Fruit fly (Drosophila melanogaster) whole organism, embryonic: ENCODE data around the gene CG46387.

Experiments used
- Bgb ChIP-seq: fragments of 200-800 bp; sonication (Bioruptor generic); IDR thresholded peaks from 2 replicates; pipeline ENCODE4 v1.3.6; 2022; ENCODE audit warnings: missing biosample characterization, missing genetic modification characterization; ENCODE audit not compliant: partially characterized antibody
- C15 ChIP-seq: fragments of 200-800 bp; sonication (Bioruptor generic); IDR thresholded peaks from 3 replicates; pipeline ENCODE4 v1.3.6; 2022; ENCODE audit warnings: missing biosample characterization, missing genetic modification characterization
- CG10147 ChIP-seq: fragments of 200-800 bp; sonication (Bioruptor generic); optimal IDR thresholded peaks from 2 replicates; lab custom pipeline; 2019; ENCODE audit warnings: missing biosample characterization, mild to moderate bottlenecking, missing genetic modification characterization, moderate library complexity
- CG11456 ChIP-seq: fragments of 200-800 bp; sonication (Bioruptor generic); IDR thresholded peaks from 3 replicates; pipeline ENCODE4 v1.3.6; 2022; ENCODE audit warnings: missing biosample characterization, missing genetic modification characterization
- CG11696 ChIP-seq: fragments of 200-800 bp; sonication (Bioruptor generic); IDR thresholded peaks from 2 replicates; pipeline ENCODE4 v1.3.6; 2022; ENCODE audit warnings: missing biosample characterization, missing genetic modification characterization
- CG12744 ChIP-seq: fragments of 200-800 bp; sonication (Bioruptor generic); optimal IDR thresholded peaks from 2 replicates; lab custom pipeline; 2016; ENCODE audit warnings: missing biosample characterization, missing genetic modification characterization
- CG15011 ChIP-seq: fragments of 200-800 bp; sonication (Bioruptor generic); optimal IDR thresholded peaks from 3 replicates; lab custom pipeline; 2018; ENCODE audit warnings: missing biosample characterization, mild to moderate bottlenecking, missing genetic modification characterization
- CG15514 ChIP-seq: fragments of 200-800 bp; sonication (Bioruptor generic); optimal IDR thresholded peaks from 3 replicates; lab custom pipeline; 2017; ENCODE audit warnings: missing biosample characterization, missing genetic modification characterization, mild to moderate bottlenecking, moderate library complexity, missing genetic modification reagents
- CG17328 ChIP-seq: fragments of 200-800 bp; sonication (Bioruptor generic); IDR thresholded peaks from 2 replicates; pipeline ENCODE4 v1.3.6; 2022; ENCODE audit warnings: missing biosample characterization, missing genetic modification characterization
- CG18011 ChIP-seq: fragments of 200-800 bp; sonication (Bioruptor generic); optimal IDR thresholded peaks from 2 replicates; lab custom pipeline; 2017; ENCODE audit warnings: missing biosample characterization, missing genetic modification characterization, mild to moderate bottlenecking, moderate library complexity, missing genotype
- CG18262 ChIP-seq: fragments of 200-800 bp; optimal IDR thresholded peaks from 3 replicates; lab custom pipeline; 2019; ENCODE audit warnings: missing biosample characterization, mild to moderate bottlenecking, missing genetic modification characterization, moderate library complexity
- CG2678 ChIP-seq: fragments of 200-800 bp; sonication (Bioruptor generic); optimal IDR thresholded peaks from 3 replicates; lab custom pipeline; 2019; ENCODE audit warnings: missing biosample characterization, mild to moderate bottlenecking, missing genetic modification characterization, moderate library complexity
- CG31365 ChIP-seq: fragments of 200-800 bp; sonication (Bioruptor generic); optimal IDR thresholded peaks from 2 replicates; lab custom pipeline; 2018; ENCODE audit warnings: missing biosample characterization, mild to moderate bottlenecking, missing genetic modification characterization
- CG4820 ChIP-seq: fragments of 200-800 bp; sonication (Bioruptor generic); optimal IDR thresholded peaks from 3 replicates; lab custom pipeline; 2016; ENCODE audit warnings: missing biosample characterization, missing genetic modification characterization
- CG6683 ChIP-seq: fragments of 200-800 bp; sonication (Bioruptor generic); optimal IDR thresholded peaks from 2 replicates; lab custom pipeline; 2017; ENCODE audit warnings: missing biosample characterization, mild to moderate bottlenecking, missing genetic modification characterization, missing genetic modification reagents
- CG6813 ChIP-seq: fragments of 200-800 bp; sonication (Bioruptor generic); optimal IDR thresholded peaks from 2 replicates; lab custom pipeline; 2017; ENCODE audit warnings: missing biosample characterization, missing genetic modification characterization, mild to moderate bottlenecking, moderate library complexity, missing genetic modification reagents
- CG6854 ChIP-seq: fragments of 200-800 bp; sonication (Bioruptor generic); optimal IDR thresholded peaks from 3 replicates; lab custom pipeline; 2017; ENCODE audit warnings: missing biosample characterization, mild to moderate bottlenecking, missing genetic modification characterization
- CG7357 ChIP-seq: fragments of 200-800 bp; sonication (Bioruptor generic); IDR thresholded peaks from 3 replicates; pipeline ENCODE4 v1.3.6; 2022; ENCODE audit warnings: missing biosample characterization, missing genetic modification characterization
- CG7987 ChIP-seq: fragments of 200-800 bp; sonication (Bioruptor generic); optimal IDR thresholded peaks from 2 replicates; lab custom pipeline; 2018; ENCODE audit warnings: missing biosample characterization, mild to moderate bottlenecking, missing genetic modification characterization, moderate library complexity
- Doc3 ChIP-seq: fragments of 200-800 bp; sonication (Bioruptor generic); IDR thresholded peaks from 3 replicates; pipeline ENCODE4 v1.3.6; 2022; ENCODE audit warnings: missing biosample characterization, missing genetic modification characterization; ENCODE audit not compliant: partially characterized antibody
- Hmr ChIP-seq: fragments of 200-800 bp; sonication (Bioruptor generic); optimal IDR thresholded peaks from 3 replicates; lab custom pipeline; 2017; ENCODE audit warnings: mild to moderate bottlenecking, missing biosample characterization, missing genetic modification reagents, missing genetic modification characterization
- Hr78 ChIP-seq, 2 experiments: fragments of 200-800 bp in 1 of 2; fragments of >200 bp in 1 of 2; sonication (Bioruptor generic) in 1 of 2; optimal IDR thresholded peaks; 2 replicates each; lab custom pipeline; 2017 to 2019; ENCODE audit warnings: missing biosample characterization in 2 of 2, missing genetic modification characterization in 2 of 2, mild to moderate bottlenecking in 1 of 2, moderate library complexity in 1 of 2
- Kr ChIP-seq: fragments of 200-800 bp; sonication (Bioruptor generic); optimal IDR thresholded peaks from 2 replicates; lab custom pipeline; 2017; ENCODE audit warnings: missing biosample characterization, mild to moderate bottlenecking, missing genetic modification characterization
- Myb ChIP-seq: fragments of 200-800 bp; sonication (Bioruptor generic); optimal IDR thresholded peaks from 2 replicates; lab custom pipeline; 2016; ENCODE audit warnings: missing biosample characterization, missing genetic modification characterization
- Nf-YA ChIP-seq: fragments of 200-800 bp; sonication (Bioruptor generic); IDR thresholded peaks from 2 replicates; pipeline ENCODE4 v1.3.6; 2022; ENCODE audit warnings: missing biosample characterization, missing genetic modification characterization
- Nf-YB ChIP-seq: fragments of 200-800 bp; sonication (Bioruptor generic); optimal IDR thresholded peaks from 3 replicates; lab custom pipeline; 2019; ENCODE audit warnings: missing biosample characterization, mild to moderate bottlenecking, missing genetic modification characterization, moderate library complexity
- Oaz ChIP-seq: fragments of 200-800 bp; sonication (Bioruptor generic); IDR thresholded peaks from 2 replicates; pipeline ENCODE4 v1.3.6; 2022; ENCODE audit warnings: missing biosample characterization, missing genetic modification characterization
- Spps ChIP-seq: fragments of 200-800 bp; sonication (Bioruptor generic); optimal IDR thresholded peaks from 2 replicates; lab custom pipeline; 2018; ENCODE audit warnings: missing biosample characterization, mild to moderate bottlenecking, missing genetic modification characterization
- Sry-δ ChIP-seq: fragments of 200-800 bp; sonication (Bioruptor generic); optimal IDR thresholded peaks from 2 replicates; lab custom pipeline; 2016; ENCODE audit warnings: missing biosample characterization, missing genetic modification characterization
- abd-A ChIP-seq: fragments of 200-800 bp; sonication (Bioruptor generic); optimal IDR thresholded peaks from 3 replicates; lab custom pipeline; 2019; ENCODE audit warnings: missing biosample characterization, mild to moderate bottlenecking, missing genetic modification characterization, moderate library complexity
- ase ChIP-seq: fragments of 200-800 bp; sonication (Bioruptor generic); IDR thresholded peaks from 3 replicates; pipeline ENCODE4 v1.3.6; 2022; ENCODE audit warnings: missing biosample characterization, missing genetic modification characterization
- cato ChIP-seq: fragments of 200-800 bp; sonication (Bioruptor generic); optimal IDR thresholded peaks from 2 replicates; lab custom pipeline; 2016; ENCODE audit warnings: missing biosample characterization, missing genetic modification characterization, borderline replicate concordance
- danr ChIP-seq: fragments of 200-800 bp; sonication (Bioruptor generic); IDR thresholded peaks from 2 replicates; pipeline ENCODE4 v1.3.6; 2022; ENCODE audit warnings: missing biosample characterization, missing genetic modification characterization
- fu2 ChIP-seq: fragments of 200-800 bp; sonication (Bioruptor generic); optimal IDR thresholded peaks from 2 replicates; lab custom pipeline; 2016; ENCODE audit warnings: missing biosample characterization, missing genetic modification characterization
- gem ChIP-seq: fragments of 200-800 bp; sonication (Bioruptor generic); optimal IDR thresholded peaks from 2 replicates; lab custom pipeline; 2019; ENCODE audit warnings: missing biosample characterization, mild to moderate bottlenecking, missing genetic modification characterization, moderate library complexity
- ham ChIP-seq: fragments of 200-800 bp; sonication (Bioruptor generic); IDR thresholded peaks from 2 replicates; pipeline ENCODE4 v1.3.6; 2022; ENCODE audit warnings: missing biosample characterization, missing genetic modification characterization
- hb ChIP-seq: fragments of 200-800 bp; sonication (Bioruptor generic); IDR thresholded peaks from 3 replicates; pipeline ENCODE4 v1.3.6; 2022; ENCODE audit warnings: missing biosample characterization, missing genetic modification characterization; ENCODE audit not compliant: partially characterized antibody
- her ChIP-seq: fragments of 200-800 bp; sonication (Bioruptor generic); optimal IDR thresholded peaks from 2 replicates; lab custom pipeline; 2016; ENCODE audit warnings: missing biosample characterization, missing genetic modification characterization
- jing ChIP-seq: fragments of 200-800 bp; sonication (Bioruptor generic); optimal IDR thresholded peaks from 2 replicates; lab custom pipeline; 2018; ENCODE audit warnings: missing biosample characterization, mild to moderate bottlenecking, missing genetic modification characterization
- knrl ChIP-seq: fragments of 200-800 bp; sonication (Bioruptor generic); IDR thresholded peaks from 3 replicates; pipeline ENCODE4 v1.3.6; 2022; ENCODE audit warnings: missing biosample characterization, missing genetic modification characterization; ENCODE audit not compliant: partially characterized antibody
- mld ChIP-seq: fragments of 200-800 bp; sonication (Bioruptor generic); IDR thresholded peaks from 3 replicates; pipeline ENCODE4 v1.3.6; 2022; ENCODE audit warnings: missing biosample characterization, missing genetic modification characterization; ENCODE audit not compliant: partially characterized antibody
- nau ChIP-seq: fragments of 200-800 bp; sonication (Bioruptor generic); optimal IDR thresholded peaks from 3 replicates; lab custom pipeline; 2017; ENCODE audit warnings: missing biosample characterization, mild to moderate bottlenecking, missing genetic modification characterization, missing genetic modification reagents
- nmo ChIP-seq: fragments of 200-800 bp; sonication (Bioruptor generic); optimal IDR thresholded peaks from 2 replicates; lab custom pipeline; 2018; ENCODE audit warnings: missing biosample characterization, mild to moderate bottlenecking, missing genetic modification characterization, moderate library complexity
- p53 ChIP-seq: fragments of 200-800 bp; sonication (Bioruptor generic); optimal IDR thresholded peaks from 2 replicates; lab custom pipeline; 2016; ENCODE audit warnings: missing biosample characterization, missing genetic modification characterization
- pho ChIP-seq: fragments of 200-800 bp; sonication (Bioruptor generic); optimal IDR thresholded peaks from 2 replicates; lab custom pipeline; 2016; ENCODE audit warnings: missing biosample characterization, missing genetic modification characterization
- rib ChIP-seq: fragments of 200-800 bp; sonication (Bioruptor generic); IDR thresholded peaks from 2 replicates; pipeline ENCODE4 v1.3.6; 2022; ENCODE audit warnings: missing biosample characterization, missing genetic modification characterization
- tna ChIP-seq: fragments of 200-800 bp; sonication (Bioruptor generic); IDR thresholded peaks from 2 replicates; pipeline ENCODE4 v1.3.6; 2022; ENCODE audit warnings: missing biosample characterization, missing genetic modification characterization; ENCODE audit not compliant: partially characterized antibody
- trh ChIP-seq: fragments of 200-800 bp; sonication (Bioruptor generic); optimal IDR thresholded peaks from 2 replicates; lab custom pipeline; 2016; ENCODE audit warnings: missing biosample characterization, missing genetic modification characterization
- tx ChIP-seq: fragments of 200-800 bp; sonication (Bioruptor generic); optimal IDR thresholded peaks from 2 replicates; lab custom pipeline; 2016; ENCODE audit warnings: missing biosample characterization, missing genetic modification characterization

CG46387 gene

dm6 chr3L:9864275-9865052, 34.0 kb upstream of the CG46387 start, which contains the start of the genes iPLA2-VIA and Ciz1 (continued):
- TF ChIP-seq CG18262 (no peak), p53 (GFP tag; lab: Kevin White, UChicago) (no peak), pho (no peak), gem (no peak), Bgb (peak; percentile 78), CG11696 (no peak), danr (GFP tag; lab: Robert Waterston, UW) (no peak), CG17328 (GFP tag; lab: Robert Waterston, UW) (no peak), CG7357 (GFP tag; lab: Robert Waterston, UW) (no peak), tna (0 out of 2 replicates have a peak, but pooled peaks have one; percentile 30), Hr78 (GFP tag; optimal IDR thresholded peaks at IDR 0.05; lab: Kevin White, UChicago) (no peak), CG11456 (no peak), her (GFP tag; lab: Kevin White, UChicago) (no peak), Spps (tag; lab: Kevin White, UChicago) (no peak), CG6813 (GFP tag; lab: Kevin White, UChicago) (no peak), knrl (peak; percentile 91), nau (GFP tag; lab: Kevin White, UChicago) (no peak), abd-A (tag; lab: Kevin White, UChicago) (no peak), Nf-YA (GFP tag; lab: Robert Waterston, UW) (no peak), Myb (GFP tag; lab: Kevin White, UChicago) (no peak), Sry-δ (GFP tag; lab: Kevin White, UChicago) (peak; percentile 96), Doc3 (GFP tag; lab: Robert Waterston, UW) (peak; percentile 66), CG10147 (GFP tag; lab: Kevin White, UChicago) (no peak), Kr (GFP tag; lab: Kevin White, UChicago) (no peak), CG15011 (no peak), CG18011 (no peak), mld (GFP tag; lab: Robert Waterston, UW) (peak; percentile 32; the same call in 1 of the 3 replicates), ase (GFP tag; lab: Robert Waterston, UW) (no peak), CG15514 (GFP tag; lab: Kevin White, UChicago) (peak; percentile 62), hb (peak; percentile 71), CG12744 (no peak), Nf-YB (GFP tag; lab: Kevin White, UChicago) (no peak), CG6683 (GFP tag; lab: Kevin White, UChicago) (no peak), jing (no peak), trh (GFP tag; lab: Kevin White, UChicago) (no peak), CG6854 (GFP tag; lab: Kevin White, UChicago) (no peak), CG7987 (GFP tag; lab: Kevin White, UChicago) (no peak), Hmr (GFP tag; lab: Kevin White, UChicago) (no peak), rib (GFP tag; lab: Robert Waterston, UW) (no peak), fu2 (GFP tag; lab: Kevin White, UChicago) (no peak), tx (GFP tag; lab: Kevin White, UChicago) (no peak), CG31365 (tag; lab: Kevin White, UChicago) (no peak), C15 (GFP tag; lab: Robert Waterston, UW) (no peak), ham (GFP tag; lab: Robert Waterston, UW) (no peak), Oaz (GFP tag; lab: Robert Waterston, UW) (no peak), CG2678 (tag; lab: Kevin White, UChicago) (no peak), CG4820 (no peak), nmo (GFP tag; lab: Kevin White, UChicago) (peak; percentile 82), cato (GFP tag; lab: Kevin White, UChicago) (no peak)
